Worm (Caenorhabditis elegans) whole organism, early embryonic: Measurements from ENCODE around the gene mboa-6.

Experiments used
- B0310.2 ChIP-seq: sonication (generic microtip); optimal IDR thresholded peaks from 2 replicates; lab custom pipeline; 2016; ENCODE audit warnings: mild to moderate bottlenecking, missing genetic modification characterization, missing compliant biosample characterization
- aly-1 ChIP-seq: sonication (generic microtip); optimal IDR thresholded peaks from 2 replicates; lab custom pipeline; 2016; ENCODE audit warnings: missing genetic modification characterization, missing compliant biosample characterization

DNA sequence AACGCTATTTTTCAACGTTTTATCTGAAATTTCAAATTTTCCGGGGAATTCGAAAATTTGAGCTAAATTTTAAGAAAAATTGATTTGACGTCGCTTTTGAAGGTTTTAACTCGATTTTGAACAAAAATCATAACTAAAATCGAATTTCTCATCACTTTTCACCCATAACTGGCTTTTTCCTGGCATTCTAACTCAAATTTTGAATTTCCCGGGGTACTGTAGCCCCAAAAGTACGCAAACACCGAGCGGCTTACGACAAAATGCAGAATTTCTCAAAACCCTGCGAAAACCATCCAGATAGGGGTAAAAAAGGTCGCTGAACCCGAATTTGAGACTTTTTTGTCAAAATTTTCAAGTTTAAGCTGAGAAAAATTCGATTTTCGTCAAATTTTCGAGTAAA, 34.5 kb downstream of the mboa-6 start:
- TF ChIP-seq B0310.2: no peak
- no peak for TF ChIP-seq aly-1 (tag; lab: Kevin White, UChicago)
